Fruit fly (Drosophila melanogaster): Measurements from ENCODE around the gene CG34136.

CG34136 gene

DNA sequence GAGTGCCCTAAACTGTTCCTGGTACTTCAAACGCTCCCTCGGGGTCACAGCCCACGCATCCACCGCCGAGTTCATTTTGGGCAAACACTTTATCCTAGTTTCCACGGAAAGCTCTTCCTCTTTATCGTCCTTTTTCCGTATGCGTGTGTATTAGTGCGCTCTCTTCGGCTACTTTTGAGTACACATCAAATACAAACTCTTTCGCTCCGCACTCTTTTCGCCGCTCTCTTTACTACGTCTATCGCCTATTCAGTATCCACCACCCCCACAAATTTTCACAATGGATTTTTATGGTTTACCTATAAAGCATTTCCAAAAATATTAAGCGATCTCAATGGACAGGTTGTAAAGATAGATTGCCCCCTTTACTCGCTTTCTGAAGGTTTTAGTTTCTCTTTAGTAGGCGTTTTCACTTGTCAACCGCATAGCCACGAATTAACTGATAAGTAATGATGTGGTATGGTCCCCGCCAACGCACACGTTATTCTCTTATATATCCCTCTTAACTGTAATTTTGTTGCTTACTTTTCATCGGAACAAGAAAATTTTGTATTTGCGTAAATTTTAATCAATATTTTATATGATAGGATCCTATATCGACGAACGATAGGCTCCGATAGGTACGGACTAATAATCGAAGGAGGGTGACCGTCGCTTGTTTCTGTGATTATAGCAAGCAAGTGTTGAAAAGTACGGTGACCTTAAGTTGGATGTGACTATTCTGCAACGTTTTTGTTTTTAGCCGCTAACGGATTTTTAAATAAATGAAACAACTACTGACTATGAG is 45.2 kb downstream of the CG34136 start, which contains the start of gene Dap160:
Gene Dap160 (minus strand): TSS at position 634 of the 787 bp plus-strand sequence.
- TF ChIP-seq CG32121 (GFP tag; IDR thresholded peaks at IDR 0.05): no peak
- no peak for TF ChIP-seq Snoo (tag; optimal IDR thresholded peaks at IDR 0.05)
- TF ChIP-seq CG8159 (tag; optimal IDR thresholded peaks at IDR 0.05): no peak
- TF ChIP-seq CG4496 (GFP tag; IDR thresholded peaks at IDR 0.05): no peak
- no peak for TF ChIP-seq CG34367 (tag; optimal IDR thresholded peaks at IDR 0.05)
- no peak for TF ChIP-seq D1 (tag; optimal IDR thresholded peaks at IDR 0.05)
- TF ChIP-seq CG14655 (GFP tag; optimal IDR thresholded peaks at IDR 0.05): no peak
- TF ChIP-seq Pif1B (GFP tag; optimal IDR thresholded peaks at IDR 0.05): no peak
- no peak for TF ChIP-seq Pif1A (GFP tag; optimal IDR thresholded peaks at IDR 0.05)
- no peak for TF ChIP-seq Ets98B (GFP tag; IDR thresholded peaks at IDR 0.05)
- TF ChIP-seq EcR (GFP tag; optimal IDR thresholded peaks at IDR 0.05): no peak
- no peak for TF ChIP-seq CG12605 (GFP tag; IDR thresholded peaks at IDR 0.05)
- no peak for TF ChIP-seq CG13204 (GFP tag; optimal IDR thresholded peaks at IDR 0.05)
- no peak for TF ChIP-seq CG8301 (tag; optimal IDR thresholded peaks at IDR 0.05)

DNA sequence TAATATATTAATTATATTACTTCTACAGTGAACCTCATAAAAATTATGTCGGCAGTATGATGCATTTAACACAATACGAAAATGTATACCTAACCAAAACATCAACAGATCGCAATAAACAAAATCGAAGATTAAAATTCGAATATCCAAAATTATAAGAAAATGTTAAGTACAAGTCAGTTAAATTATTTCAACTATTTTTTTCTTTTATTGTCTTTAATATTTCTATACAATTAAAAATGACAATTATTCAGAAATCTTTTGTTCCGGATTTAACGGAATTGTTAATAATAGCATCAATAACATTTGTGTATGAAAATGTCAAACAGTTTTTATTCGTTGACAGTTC is 45.8 kb downstream of the CG34136 start:
- TF ChIP-seq CG4496 (GFP tag; IDR thresholded peaks at IDR 0.05): no peak
- TF ChIP-seq Pif1A (GFP tag; optimal IDR thresholded peaks at IDR 0.05): no peak
- TF ChIP-seq gl (tag; optimal IDR thresholded peaks at IDR 0.05): no peak
- TF ChIP-seq CG34367 (tag; optimal IDR thresholded peaks at IDR 0.05): no peak
- TF ChIP-seq Snoo (tag; optimal IDR thresholded peaks at IDR 0.05): no peak
- no peak for TF ChIP-seq CG8301 (tag; optimal IDR thresholded peaks at IDR 0.05)
- no peak for TF ChIP-seq rn (GFP tag; IDR thresholded peaks at IDR 0.05)
- no peak for TF ChIP-seq D1 (tag; optimal IDR thresholded peaks at IDR 0.05)
- TF ChIP-seq CG9948 (tag; optimal IDR thresholded peaks at IDR 0.05): no peak

dm6 chr2L:21142972-21143385 is 46.3 kb downstream of the CG34136 start, which contains the start of gene pths:
Gene pths, plus strand, starts transcription at chr2L:21143229.
- TF ChIP-seq CG34367 (tag; optimal IDR thresholded peaks at IDR 0.05) (peak; percentile 6), CG17806 (tag; optimal IDR thresholded peaks at IDR 0.05) (peak; percentile 5), CG32121 (GFP tag; IDR thresholded peaks at IDR 0.05) (0 out of 2 replicates have a peak, but pooled peaks have one; percentile 38), CG8301 (tag; optimal IDR thresholded peaks at IDR 0.05) (no peak), Ets98B (GFP tag; IDR thresholded peaks at IDR 0.05) (no peak), CG9948 (tag; optimal IDR thresholded peaks at IDR 0.05) (no peak)

dm6 chr2L:21148242-21148641 is 51.5 kb downstream of the CG34136 start, which contains the start of gene del:
Gene del, minus strand, starts transcription at chr2L:21148546.
- TF ChIP-seq CG13204 (GFP tag; optimal IDR thresholded peaks at IDR 0.05) (no peak), CG8159 (tag; optimal IDR thresholded peaks at IDR 0.05) (no peak), CG32121 (GFP tag; IDR thresholded peaks at IDR 0.05) (no peak), rn (GFP tag; IDR thresholded peaks at IDR 0.05) (no peak), CG14655 (GFP tag; optimal IDR thresholded peaks at IDR 0.05) (no peak), CG15710 (tag; optimal IDR thresholded peaks at IDR 0.05) (no peak), Pif1B (GFP tag; optimal IDR thresholded peaks at IDR 0.05) (no peak), CG4496 (GFP tag; IDR thresholded peaks at IDR 0.05) (no peak)

All from whole organism, pupa.